Worm (Caenorhabditis elegans): Measurements from ENCODE around the gene fkb-1.
"Not testable (repeated sequence)": the region's sequence is repeated elsewhere in the genome, so short reads cannot be mapped to it uniquely, and the experiment has no call there.

fkb-1 gene

DNA sequence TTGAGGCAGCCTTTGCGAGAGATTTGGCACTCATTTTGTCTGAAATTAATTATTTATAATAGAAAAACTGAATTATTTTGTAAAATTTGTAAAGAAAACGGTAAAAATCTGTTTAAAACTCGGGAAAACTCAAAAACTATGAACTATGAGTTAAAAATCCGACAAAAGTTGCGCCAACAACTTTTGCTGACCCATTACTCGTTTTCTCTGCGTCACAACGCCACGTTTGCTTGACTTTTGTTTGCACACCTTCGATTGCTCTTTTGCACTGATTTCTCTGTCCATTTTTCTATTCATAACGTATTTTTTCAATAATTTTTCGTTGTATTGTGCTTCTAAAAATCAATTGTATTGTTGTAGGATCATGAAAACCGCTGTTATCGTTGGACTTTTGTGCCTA, at the start of gene fkb-1:
Gene fkb-1 (plus strand): TSS at position 361 of the 400 bp plus-strand sequence.
- TF ChIP-seq ama-1 (optimal IDR thresholded peaks at IDR 0.05), result no peak
- peak; percentile 8 for TF ChIP-seq F13C5.2 (tag; optimal IDR thresholded peaks at IDR 0.05)

DNA sequence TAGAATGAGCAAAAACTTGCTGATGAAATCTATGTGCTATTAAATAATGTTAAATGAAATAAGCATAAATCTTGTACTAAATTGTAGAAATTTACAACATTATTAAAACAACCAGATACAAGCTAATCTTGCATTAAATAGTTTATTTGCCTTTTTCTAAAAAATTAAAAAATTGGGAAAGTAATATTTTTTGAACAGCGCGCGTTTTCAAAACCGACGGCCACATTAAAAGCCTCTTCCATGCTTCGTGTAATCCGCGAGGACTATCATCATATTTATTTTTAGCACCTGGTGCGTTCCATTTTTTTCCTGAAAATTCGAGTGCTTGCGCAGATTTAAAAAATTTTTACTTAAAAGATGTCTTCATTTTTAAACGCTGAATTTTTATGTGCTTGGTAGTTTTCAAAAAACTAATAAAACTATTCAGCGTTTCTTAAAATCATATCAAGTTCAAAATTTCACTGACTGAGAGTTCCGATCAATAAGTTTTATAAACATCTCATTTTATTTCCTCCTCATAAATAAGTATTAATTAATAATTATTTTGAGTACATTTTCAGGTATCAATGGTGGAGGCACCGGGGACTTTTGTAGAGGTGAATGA, 48.9 kb upstream of the fkb-1 start, which contains the start of gene Y43E12A.3:
Gene Y43E12A.3 (plus strand): TSS at position 554 of the 604 bp plus-strand sequence.
- not testable (repeated sequence) for TF ChIP-seq F13C5.2 (tag; optimal IDR thresholded peaks at IDR 0.05); pes-1 (GFP tag; IDR thresholded peaks at IDR 0.05); aly-1 (tag; optimal IDR thresholded peaks at IDR 0.05)

DNA sequence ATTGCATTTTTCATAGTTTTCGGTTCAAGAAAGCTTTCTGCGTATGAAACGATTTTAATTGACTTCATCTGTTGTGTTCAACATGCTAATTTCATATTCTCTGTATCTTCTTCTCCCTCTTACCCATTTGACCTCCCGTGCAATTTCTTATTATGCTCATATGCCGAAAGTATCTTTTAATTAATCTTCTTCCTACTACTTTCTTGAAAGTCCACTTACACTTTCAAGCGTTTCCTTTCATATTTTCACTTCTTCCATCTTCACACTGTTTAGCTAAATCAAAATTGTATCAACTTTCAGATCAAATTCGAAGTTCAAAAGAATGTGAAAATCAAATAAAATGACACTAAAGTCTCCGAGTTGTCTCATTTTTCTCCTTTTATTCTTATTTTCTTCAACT, 45.7 kb upstream of the fkb-1 start, which contains the start of gene F13H10.5:
Gene F13H10.5 (plus strand): TSS at position 301 of the 400 bp plus-strand sequence.
- TF ChIP-seq ets-7 (tag; optimal IDR thresholded peaks at IDR 0.05) (no peak), F13C5.2 (tag; optimal IDR thresholded peaks at IDR 0.05) (no peak), ceh-13 (GFP tag; optimal IDR thresholded peaks at IDR 0.05) (no peak), tbx-37 (GFP tag; conservative IDR thresholded peaks at IDR 0.05) (no peak), tra-4 (tag; optimal IDR thresholded peaks at IDR 0.05) (no peak), scrt-1 (GFP tag; IDR thresholded peaks at IDR 0.05) (no peak)

DNA sequence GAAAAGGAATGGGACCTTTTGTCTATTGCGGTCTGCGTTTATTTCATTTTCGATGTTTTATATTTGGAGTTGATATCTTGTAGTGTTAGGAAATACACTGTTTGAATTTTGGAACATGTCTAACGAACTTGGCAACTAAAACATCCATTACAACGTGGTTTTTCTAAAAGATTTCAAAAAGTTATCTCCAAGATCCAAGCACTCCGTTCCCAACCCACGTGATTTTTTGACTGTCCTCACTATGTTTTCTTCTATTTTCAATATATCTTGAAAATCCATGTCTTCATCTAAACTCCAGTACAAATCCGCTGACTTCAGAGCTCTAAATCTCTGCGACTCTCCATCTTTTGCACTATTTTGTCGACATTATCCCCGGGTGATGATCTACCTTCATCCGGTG, 34.8 kb upstream of the fkb-1 start, which contains the start of gene F13H10.9:
Gene F13H10.9 (plus strand): TSS at position 301 of the 400 bp plus-strand sequence.
- TF ChIP-seq scrt-1 (GFP tag; IDR thresholded peaks at IDR 0.05) (no peak), ceh-13 (GFP tag; optimal IDR thresholded peaks at IDR 0.05) (no peak), B0310.2 (tag; optimal IDR thresholded peaks at IDR 0.05) (no peak), tra-4 (tag; optimal IDR thresholded peaks at IDR 0.05) (no peak), aly-1 (tag; optimal IDR thresholded peaks at IDR 0.05) (no peak), ama-1 (optimal IDR thresholded peaks at IDR 0.05) (no peak), F13C5.2 (tag; optimal IDR thresholded peaks at IDR 0.05) (no peak), ceh-36 (tag; optimal IDR thresholded peaks at IDR 0.05) (no peak), flt-1 (GFP tag; IDR thresholded peaks at IDR 0.05) (no peak), pes-1 (GFP tag; IDR thresholded peaks at IDR 0.05) (no peak), ets-7 (tag; optimal IDR thresholded peaks at IDR 0.05) (no peak), tbx-11 (GFP tag; IDR thresholded peaks at IDR 0.05) (no peak), hnd-1 (tag; optimal IDR thresholded peaks at IDR 0.05) (no peak), hmg-4 (GFP tag; optimal IDR thresholded peaks at IDR 0.05) (no peak), tbx-37 (GFP tag; conservative IDR thresholded peaks at IDR 0.05) (no peak), sea-1 (GFP tag; conservative IDR thresholded peaks at IDR 0.05) (no peak), hmbx-1 (tag; optimal IDR thresholded peaks at IDR 0.05) (no peak)

DNA sequence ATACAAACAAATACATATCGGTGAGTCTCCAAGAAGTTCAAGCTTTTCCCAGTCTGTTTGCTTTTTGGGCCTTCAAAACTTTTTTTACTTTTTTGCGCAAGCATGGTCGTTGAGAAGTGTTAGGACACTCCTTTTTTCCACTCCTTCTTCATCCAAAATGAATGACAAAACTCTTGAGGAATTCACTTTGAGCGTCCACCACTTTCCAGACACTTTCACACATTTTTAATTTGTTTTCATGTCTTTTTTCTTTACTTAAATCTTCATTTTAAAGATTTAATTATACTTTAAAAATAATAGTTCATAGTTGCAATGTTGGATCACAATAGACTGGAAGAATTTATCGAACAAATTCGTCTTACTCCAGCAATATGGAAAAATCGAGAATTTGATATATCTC, 32.1 kb upstream of the fkb-1 start, which contains the start of gene F13H10.1:
Gene F13H10.1 (plus strand): TSS at position 301 of the 400 bp plus-strand sequence.
- TF ChIP-seq F13C5.2 (tag; optimal IDR thresholded peaks at IDR 0.05), result no peak
- no peak for TF ChIP-seq hmg-4 (GFP tag; optimal IDR thresholded peaks at IDR 0.05)
- no peak for TF ChIP-seq pes-1 (GFP tag; IDR thresholded peaks at IDR 0.05)
- no peak for TF ChIP-seq hmbx-1 (tag; optimal IDR thresholded peaks at IDR 0.05)
- no peak for TF ChIP-seq tbx-37 (GFP tag; conservative IDR thresholded peaks at IDR 0.05)
- TF ChIP-seq hnd-1 (tag; optimal IDR thresholded peaks at IDR 0.05), result no peak
- TF ChIP-seq scrt-1 (GFP tag; IDR thresholded peaks at IDR 0.05), result no peak
- TF ChIP-seq B0310.2 (tag; optimal IDR thresholded peaks at IDR 0.05), result no peak
- no peak for TF ChIP-seq tra-4 (tag; optimal IDR thresholded peaks at IDR 0.05)
- no peak for TF ChIP-seq ets-7 (tag; optimal IDR thresholded peaks at IDR 0.05)
- no peak for TF ChIP-seq ceh-13 (GFP tag; optimal IDR thresholded peaks at IDR 0.05)
- TF ChIP-seq aly-1 (tag; optimal IDR thresholded peaks at IDR 0.05), result no peak
- no peak for TF ChIP-seq ceh-36 (tag; optimal IDR thresholded peaks at IDR 0.05)
- TF ChIP-seq sea-1 (GFP tag; conservative IDR thresholded peaks at IDR 0.05), result no peak
- no peak for TF ChIP-seq ama-1 (optimal IDR thresholded peaks at IDR 0.05)
- no peak for TF ChIP-seq flt-1 (GFP tag; IDR thresholded peaks at IDR 0.05)
- TF ChIP-seq tbx-11 (GFP tag; IDR thresholded peaks at IDR 0.05), result no peak

DNA sequence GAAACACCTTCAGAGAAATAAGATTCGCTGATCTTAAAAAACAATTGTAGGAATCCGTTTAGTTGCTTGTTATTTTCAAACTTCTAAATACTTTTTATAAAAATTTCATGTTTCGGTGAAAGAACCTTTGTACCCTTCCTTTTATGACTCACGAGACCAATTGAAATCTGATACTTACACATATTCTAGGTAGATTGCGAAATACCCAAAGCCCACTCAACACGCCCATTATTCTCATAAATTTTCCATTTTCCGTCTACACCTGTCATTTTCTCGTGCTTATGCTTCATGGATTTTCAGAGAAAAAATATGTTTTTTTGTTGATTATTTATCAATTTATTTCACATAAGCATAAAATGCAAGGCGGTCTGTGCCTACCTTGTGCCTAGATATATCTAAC, 30.0 kb upstream of the fkb-1 start:
- TF ChIP-seq hmg-4 (GFP tag; optimal IDR thresholded peaks at IDR 0.05) (no peak), tra-4 (tag; optimal IDR thresholded peaks at IDR 0.05) (no peak), aly-1 (tag; optimal IDR thresholded peaks at IDR 0.05) (no peak), hmbx-1 (tag; optimal IDR thresholded peaks at IDR 0.05) (no peak), pes-1 (GFP tag; IDR thresholded peaks at IDR 0.05) (no peak), tbx-37 (GFP tag; conservative IDR thresholded peaks at IDR 0.05) (no peak), scrt-1 (GFP tag; IDR thresholded peaks at IDR 0.05) (no peak), ceh-13 (GFP tag; optimal IDR thresholded peaks at IDR 0.05) (no peak), ama-1 (optimal IDR thresholded peaks at IDR 0.05) (no peak), hnd-1 (tag; optimal IDR thresholded peaks at IDR 0.05) (no peak), tbx-11 (GFP tag; IDR thresholded peaks at IDR 0.05) (no peak), F13C5.2 (tag; optimal IDR thresholded peaks at IDR 0.05) (no peak), sea-1 (GFP tag; conservative IDR thresholded peaks at IDR 0.05) (no peak), flt-1 (GFP tag; IDR thresholded peaks at IDR 0.05) (no peak), ceh-36 (tag; optimal IDR thresholded peaks at IDR 0.05) (no peak), B0310.2 (tag; optimal IDR thresholded peaks at IDR 0.05) (no peak)

DNA sequence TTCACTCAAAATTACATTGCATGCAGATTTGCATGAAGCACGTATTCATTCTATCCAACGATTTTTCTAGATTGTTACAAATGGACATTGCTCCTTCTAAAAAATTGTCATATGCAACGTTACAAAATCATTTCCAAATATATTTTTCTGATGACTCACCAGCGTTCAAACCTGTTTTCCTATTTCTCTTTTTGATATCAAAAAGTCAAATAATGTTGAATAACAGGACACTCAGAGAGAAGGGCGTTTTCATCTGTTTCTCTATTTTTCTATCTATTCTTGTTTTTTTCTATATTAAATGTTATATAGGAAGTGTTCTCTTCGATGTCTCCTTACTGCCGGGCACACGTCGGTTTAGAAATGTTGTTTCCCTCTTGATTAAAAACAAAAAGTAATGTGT, 29.5 kb upstream of the fkb-1 start:
- TF ChIP-seq pes-1 (GFP tag; IDR thresholded peaks at IDR 0.05) (no peak), ama-1 (optimal IDR thresholded peaks at IDR 0.05) (no peak), tbx-11 (GFP tag; IDR thresholded peaks at IDR 0.05) (no peak), B0310.2 (tag; optimal IDR thresholded peaks at IDR 0.05) (no peak), hmbx-1 (tag; optimal IDR thresholded peaks at IDR 0.05) (no peak), sea-1 (GFP tag; conservative IDR thresholded peaks at IDR 0.05) (no peak), aly-1 (tag; optimal IDR thresholded peaks at IDR 0.05) (no peak), flt-1 (GFP tag; IDR thresholded peaks at IDR 0.05) (no peak), hnd-1 (tag; optimal IDR thresholded peaks at IDR 0.05) (no peak), tbx-37 (GFP tag; conservative IDR thresholded peaks at IDR 0.05) (no peak), hmg-4 (GFP tag; optimal IDR thresholded peaks at IDR 0.05) (no peak), scrt-1 (GFP tag; IDR thresholded peaks at IDR 0.05) (no peak), ets-7 (tag; optimal IDR thresholded peaks at IDR 0.05) (no peak), F13C5.2 (tag; optimal IDR thresholded peaks at IDR 0.05) (no peak), tra-4 (tag; optimal IDR thresholded peaks at IDR 0.05) (no peak), ceh-13 (GFP tag; optimal IDR thresholded peaks at IDR 0.05) (no peak), ceh-36 (tag; optimal IDR thresholded peaks at IDR 0.05) (no peak)
